Fruit fly (Drosophila melanogaster): ENCODE data around the gene aspr.

DNA sequence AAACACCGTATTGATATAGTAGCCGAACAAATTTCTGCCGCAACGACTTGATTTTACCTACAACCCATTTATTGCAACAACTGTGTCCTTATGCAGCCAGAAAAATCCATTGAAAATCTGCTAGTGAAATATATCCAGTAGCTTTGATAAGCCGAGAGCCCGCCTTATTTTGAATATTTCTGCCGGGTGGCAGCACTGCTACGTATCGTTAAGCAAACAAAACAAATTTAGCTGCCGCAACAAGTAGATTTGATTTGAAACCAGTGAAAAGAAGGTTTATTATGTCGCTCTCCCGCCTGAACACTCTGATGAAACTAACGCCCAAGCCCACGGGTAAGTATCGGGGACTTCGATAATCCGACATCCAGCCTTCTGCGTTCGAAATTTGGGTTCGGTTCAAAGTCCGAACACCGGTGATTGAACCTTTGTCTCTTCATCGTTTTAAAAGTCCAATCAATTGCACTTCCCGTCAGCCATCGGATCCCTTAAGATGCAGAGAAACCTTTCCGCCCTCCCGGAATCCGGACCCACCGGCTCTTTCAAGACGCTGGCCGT lies 18.6 kb downstream of the aspr start, which contains the start of gene CG9577:
- TF ChIP-seq CG8478 (optimal IDR thresholded peaks at IDR 0.05), result no peak
- no peak for TF ChIP-seq CTCF (optimal IDR thresholded peaks at IDR 0.05)
